Worm (Caenorhabditis elegans) whole organism, late embryonic: ENCODE data around the gene F28A10.1.

ENCODE experiments used
- ceh-9 ChIP-seq: sonication (generic microtip); optimal IDR thresholded peaks from 2 replicates; lab custom pipeline; 2016; ENCODE audit warnings: mild to moderate bottlenecking, missing genetic modification characterization, inconsistent platforms, missing compliant biosample characterization
- pag-3 ChIP-seq: sonication (generic microtip); optimal IDR thresholded peaks from 2 replicates; lab custom pipeline; 2016; ENCODE audit warnings: missing compliant biosample characterization, missing genetic modification characterization, borderline replicate concordance
- ztf-16 ChIP-seq: sonication (generic microtip); optimal IDR thresholded peaks from 2 replicates; lab custom pipeline; 2017; ENCODE audit warnings: missing genetic modification characterization, missing compliant biosample characterization

The F28A10.1 gene

DNA sequence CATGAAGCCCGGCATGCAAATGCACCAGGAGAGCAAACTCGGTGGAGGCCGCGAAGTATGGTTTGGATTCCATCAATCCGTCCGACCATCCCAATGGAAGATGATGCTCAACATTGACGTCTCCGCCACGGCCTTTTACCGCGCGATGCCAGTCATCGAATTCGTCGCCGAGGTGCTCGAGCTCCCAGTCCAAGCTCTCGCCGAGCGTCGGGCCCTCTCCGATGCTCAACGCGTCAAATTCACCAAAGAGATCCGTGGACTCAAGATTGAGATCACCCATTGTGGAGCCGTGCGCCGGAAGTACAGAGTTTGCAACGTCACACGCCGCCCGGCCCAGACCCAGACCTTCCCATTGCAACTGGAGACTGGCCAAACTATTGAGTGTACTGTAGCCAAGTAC, 50.1 kb downstream of the F28A10.1 start:
- TF ChIP-seq ztf-16, result no peak
- TF ChIP-seq pag-3 (tag; lab: Kevin White, UChicago), result no peak
- no peak for TF ChIP-seq ceh-9 (tag; lab: Kevin White, UChicago)
